Worm (Caenorhabditis elegans) whole organism, late embryonic: ENCODE measurements around the gene C45G9.8.

Experiments used
- C08G9.2 ChIP-seq: sonication (generic microtip); optimal IDR thresholded peaks from 2 replicates; lab custom pipeline; 2016; ENCODE audit warnings: mild to moderate bottlenecking, missing genetic modification characterization, moderate library complexity, missing compliant biosample characterization
- C38D4.7 ChIP-seq: fragments of 200-800 bp; sonication (Bioruptor generic); optimal IDR thresholded peaks from 2 replicates; lab custom pipeline; 2018; ENCODE audit warnings: mild to moderate bottlenecking, missing genetic modification characterization, moderate library complexity, missing compliant biosample characterization
- F13H6.1 ChIP-seq: sonication (generic microtip); optimal IDR thresholded peaks from 2 replicates; lab custom pipeline; 2016; ENCODE audit warnings: missing genetic modification characterization, missing compliant biosample characterization
- K02D7.2 ChIP-seq: sonication (generic microtip); optimal IDR thresholded peaks from 2 replicates; lab custom pipeline; 2017; ENCODE audit warnings: mild to moderate bottlenecking, missing genetic modification characterization, missing compliant biosample characterization
- ahr-1 ChIP-seq: sonication (generic microtip); optimal IDR thresholded peaks from 2 replicates; lab custom pipeline; 2016; ENCODE audit warnings: missing genetic modification characterization, missing compliant biosample characterization
- ama-1 ChIP-seq: fragments of 150-350 bp; optimal IDR thresholded peaks from 2 replicates; lab custom pipeline; 2014
- ceh-18 ChIP-seq: sonication (generic microtip); optimal IDR thresholded peaks from 2 replicates; lab custom pipeline; 2016; ENCODE audit warnings: missing genetic modification characterization, missing compliant biosample characterization
- ceh-19 ChIP-seq: fragments of 200-800 bp; sonication (Bioruptor generic); optimal IDR thresholded peaks from 2 replicates; lab custom pipeline; 2018; ENCODE audit warnings: mild to moderate bottlenecking, missing genetic modification characterization, missing compliant biosample characterization
- ceh-22 ChIP-seq: sonication (generic microtip); optimal IDR thresholded peaks from 2 replicates; lab custom pipeline; 2017; ENCODE audit warnings: missing biosample characterization, missing genetic modification characterization
- ceh-30 ChIP-seq: fragments of 150-350 bp; optimal IDR thresholded peaks from 2 replicates; lab custom pipeline; 2014; ENCODE audit warnings: missing biosample characterization, missing genetic modification characterization
- ceh-31 ChIP-seq: sonication (generic microtip); optimal IDR thresholded peaks from 2 replicates; lab custom pipeline; 2016; ENCODE audit warnings: missing genetic modification characterization, missing compliant biosample characterization
- ceh-34 ChIP-seq: sonication (generic microtip); optimal IDR thresholded peaks from 2 replicates; lab custom pipeline; 2016; ENCODE audit warnings: mild to moderate bottlenecking, missing genetic modification characterization, missing compliant biosample characterization
- ceh-48 ChIP-seq: sonication (generic microtip); optimal IDR thresholded peaks from 2 replicates; lab custom pipeline; 2016; ENCODE audit warnings: missing genetic modification characterization, inconsistent platforms, missing compliant biosample characterization
- ceh-6 ChIP-seq: fragments of 200-800 bp; sonication (Bioruptor generic); optimal IDR thresholded peaks from 2 replicates; lab custom pipeline; 2018; ENCODE audit warnings: mild to moderate bottlenecking, missing genetic modification characterization, missing compliant biosample characterization
- ceh-9 ChIP-seq: sonication (generic microtip); optimal IDR thresholded peaks from 2 replicates; lab custom pipeline; 2016; ENCODE audit warnings: mild to moderate bottlenecking, missing genetic modification characterization, inconsistent platforms, missing compliant biosample characterization
- che-1 ChIP-seq: sonication (generic microtip); optimal IDR thresholded peaks from 2 replicates; lab custom pipeline; 2016; ENCODE audit warnings: mild to moderate bottlenecking, missing genetic modification characterization, missing compliant biosample characterization
- dmd-4 ChIP-seq: sonication (generic microtip); optimal IDR thresholded peaks from 2 replicates; lab custom pipeline; 2016; ENCODE audit warnings: borderline replicate concordance, missing genetic modification characterization, missing compliant biosample characterization
- elt-2 ChIP-seq: sonication (generic microtip); optimal IDR thresholded peaks from 2 replicates; lab custom pipeline; 2016; ENCODE audit warnings: missing genetic modification reagents, missing genetic modification characterization, missing compliant biosample characterization
- eyg-1 ChIP-seq: sonication (generic microtip); optimal IDR thresholded peaks from 2 replicates; lab custom pipeline; 2016; ENCODE audit warnings: missing genotype, missing genetic modification characterization, missing compliant biosample characterization
- fkh-10 ChIP-seq: fragments of 150-350 bp; optimal IDR thresholded peaks from 2 replicates; lab custom pipeline; 2014; ENCODE audit warnings: missing biosample characterization, missing genetic modification reagents, missing genetic modification characterization
- hlh-15 ChIP-seq: sonication (generic microtip); optimal IDR thresholded peaks from 2 replicates; lab custom pipeline; 2016; ENCODE audit warnings: missing genetic modification characterization, missing compliant biosample characterization
- hlh-6 ChIP-seq: sonication (generic microtip); optimal IDR thresholded peaks from 2 replicates; lab custom pipeline; 2016; ENCODE audit warnings: missing genotype, missing genetic modification characterization, missing compliant biosample characterization
- hlh-8 ChIP-seq: sonication (generic microtip); optimal IDR thresholded peaks from 2 replicates; lab custom pipeline; 2016; ENCODE audit warnings: missing genotype, missing genetic modification characterization, missing compliant biosample characterization
- lin-11 ChIP-seq: fragments of 200-800 bp; sonication (Bioruptor generic); optimal IDR thresholded peaks from 2 replicates; lab custom pipeline; 2018; ENCODE audit warnings: mild to moderate bottlenecking, missing genetic modification characterization, missing compliant biosample characterization
- madf-2 ChIP-seq: sonication (generic microtip); optimal IDR thresholded peaks from 2 replicates; lab custom pipeline; 2017; ENCODE audit warnings: missing genetic modification characterization, missing compliant biosample characterization
- nhr-11 ChIP-seq: fragments of 150-350 bp; optimal IDR thresholded peaks from 2 replicates; lab custom pipeline; 2014; ENCODE audit warnings: missing biosample characterization, missing genetic modification characterization
- nhr-232 ChIP-seq: sonication (generic microtip); optimal IDR thresholded peaks from 2 replicates; lab custom pipeline; 2016; ENCODE audit warnings: missing genetic modification characterization, missing compliant biosample characterization
- npax-4 ChIP-seq: sonication (generic microtip); optimal IDR thresholded peaks from 2 replicates; lab custom pipeline; 2016; ENCODE audit warnings: missing genetic modification characterization, missing compliant biosample characterization
- pat-9 ChIP-seq: fragments of 200-800 bp; sonication (Bioruptor generic); optimal IDR thresholded peaks from 2 replicates; lab custom pipeline; 2018; ENCODE audit warnings: mild to moderate bottlenecking, missing genetic modification characterization, moderate library complexity, missing compliant biosample characterization
- pha-2 ChIP-seq: sonication (generic microtip); optimal IDR thresholded peaks from 2 replicates; lab custom pipeline; 2017; ENCODE audit warnings: mild to moderate bottlenecking, missing genetic modification characterization, missing compliant biosample characterization
- pha-4 ChIP-seq: fragments of 150-350 bp; optimal IDR thresholded peaks from 2 replicates; lab custom pipeline; 2018; ENCODE audit warnings: missing biosample characterization, missing genetic modification reagents, missing genetic modification characterization
- pqm-1 ChIP-seq: sonication (generic microtip); optimal IDR thresholded peaks from 2 replicates; lab custom pipeline; 2016; ENCODE audit warnings: missing genetic modification characterization, missing compliant biosample characterization
- pros-1 ChIP-seq: fragments of 150-350 bp; optimal IDR thresholded peaks from 2 replicates; lab custom pipeline; 2014; ENCODE audit warnings: missing biosample characterization, missing genetic modification reagents, missing genetic modification characterization
- ref-2 ChIP-seq: sonication (generic microtip); optimal IDR thresholded peaks from 2 replicates; lab custom pipeline; 2016; ENCODE audit warnings: missing genetic modification characterization, missing compliant biosample characterization
- rnt-1 ChIP-seq: sonication (generic microtip); optimal IDR thresholded peaks from 2 replicates; lab custom pipeline; 2016; ENCODE audit warnings: missing genetic modification characterization, missing compliant biosample characterization
- sdc-2 ChIP-seq: sonication (generic microtip); optimal IDR thresholded peaks from 2 replicates; lab custom pipeline; 2016; ENCODE audit warnings: missing genotype, missing genetic modification characterization, missing compliant biosample characterization
- sox-4 ChIP-seq: sonication (generic microtip); optimal IDR thresholded peaks from 2 replicates; lab custom pipeline; 2017; ENCODE audit warnings: mild to moderate bottlenecking, missing genetic modification characterization, inconsistent platforms, missing compliant biosample characterization
- syd-9 ChIP-seq: sonication (generic microtip); optimal IDR thresholded peaks from 2 replicates; lab custom pipeline; 2016; ENCODE audit warnings: mild to moderate bottlenecking, missing genetic modification characterization, moderate library complexity, missing compliant biosample characterization
- tbx-2 ChIP-seq: sonication (generic microtip); optimal IDR thresholded peaks from 2 replicates; lab custom pipeline; 2016; ENCODE audit warnings: missing genetic modification characterization, missing compliant biosample characterization
- tbx-7 ChIP-seq: sonication (generic microtip); optimal IDR thresholded peaks from 2 replicates; lab custom pipeline; 2016; ENCODE audit warnings: missing genotype, missing genetic modification characterization, missing compliant biosample characterization
- ttx-3 ChIP-seq: sonication (generic microtip); optimal IDR thresholded peaks from 2 replicates; lab custom pipeline; 2016; ENCODE audit warnings: missing genetic modification reagents, missing genetic modification characterization, missing compliant biosample characterization
- unc-3 ChIP-seq, 2 experiments: fragments of 200-800 bp in 1 of 2; sonication (Bioruptor generic) in 1 of 2; sonication (generic microtip) in 1 of 2; conservative IDR thresholded peaks in 1 of 2; optimal IDR thresholded peaks in 1 of 2; 2 replicates each; pipeline versions ENCODE4 v1.3.6 to Lab custom; 2016 to 2022; ENCODE audit warnings: missing compliant biosample characterization in 2 of 2, missing genetic modification characterization in 2 of 2, missing genetic modification reagents in 1 of 2
- unc-55 ChIP-seq: sonication (generic microtip); optimal IDR thresholded peaks from 2 replicates; lab custom pipeline; 2017; ENCODE audit warnings: missing biosample characterization, missing genetic modification reagents, missing genetic modification characterization
- zip-5 ChIP-seq: sonication (generic microtip); optimal IDR thresholded peaks from 2 replicates; lab custom pipeline; 2016; ENCODE audit warnings: missing genetic modification characterization, missing compliant biosample characterization
- ztf-16 ChIP-seq: sonication (generic microtip); optimal IDR thresholded peaks from 2 replicates; lab custom pipeline; 2017; ENCODE audit warnings: missing genetic modification characterization, missing compliant biosample characterization

C45G9.8 gene

DNA sequence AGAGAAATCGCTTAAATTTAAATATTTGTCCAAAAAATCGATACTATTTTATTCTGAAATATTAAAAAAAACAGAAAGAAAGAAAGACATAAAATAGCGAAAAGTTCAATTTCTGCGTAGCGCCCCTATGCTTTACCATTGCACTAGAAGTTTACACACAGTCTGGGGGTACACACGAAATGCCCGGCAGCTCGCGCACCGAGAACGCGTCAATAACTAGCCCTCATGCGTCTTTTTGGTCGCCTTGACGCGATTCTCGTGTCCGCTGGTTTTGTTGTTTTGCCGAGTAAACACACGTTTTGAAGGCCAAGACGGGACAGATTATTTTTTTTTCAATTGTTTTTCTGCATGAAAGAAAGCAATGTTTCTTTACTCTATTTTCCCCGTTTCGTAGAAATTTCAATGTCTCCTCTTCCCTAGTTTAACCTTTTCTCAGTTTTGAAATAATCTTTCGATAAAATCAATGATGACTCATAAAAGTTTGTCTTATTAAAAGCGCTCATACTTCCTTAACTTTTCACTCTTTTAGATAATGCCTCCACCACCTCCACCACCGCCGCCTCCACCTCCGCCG is 35.2 kb downstream of the C45G9.8 start, which contains the start of gene wip-1 (continued):
- peak; percentile 69 for TF ChIP-seq ceh-48 (tag; lab: Kevin White, UChicago)
- peak; percentile 44 for TF ChIP-seq ceh-19 (GFP tag; lab: Kevin White, UChicago)
- peak; percentile 51 for TF ChIP-seq tbx-7 (tag; lab: Kevin White, UChicago)
- TF ChIP-seq ttx-3 (tag; lab: Kevin White, UChicago): peak; percentile 58
- peak; percentile 72 for TF ChIP-seq hlh-6 (tag; lab: Kevin White, UChicago)
- peak; percentile 31 for TF ChIP-seq sox-4 (tag; lab: Kevin White, UChicago)
- no peak for TF ChIP-seq nhr-11 (tag; lab: Kevin White, UChicago)
- peak; percentile 84 for TF ChIP-seq ztf-16 (tag; lab: Kevin White, UChicago)
- peak; percentile 2 for TF ChIP-seq hlh-15
- peak; percentile 40 for TF ChIP-seq eyg-1 (tag; lab: Kevin White, UChicago)
- peak; percentile 66 for TF ChIP-seq C08G9.2
- TF ChIP-seq zip-5 (tag; lab: Kevin White, UChicago): peak; percentile 41
- peak; percentile 30 for TF ChIP-seq C38D4.7 (GFP tag; lab: Kevin White, UChicago)
- peak; percentile 73 for TF ChIP-seq ceh-6 (GFP tag; lab: Kevin White, UChicago)
- no peak for TF ChIP-seq lin-11
- TF ChIP-seq ceh-30 (tag; lab: Kevin White, UChicago): peak; percentile 77
- TF ChIP-seq ama-1 (lab: Kevin White, UChicago): no peak
- TF ChIP-seq rnt-1 (tag; lab: Kevin White, UChicago): peak; percentile 92
- TF ChIP-seq F13H6.1 (tag; lab: Kevin White, UChicago): peak; percentile 80
- peak; percentile 78 for TF ChIP-seq syd-9 (tag; lab: Kevin White, UChicago)
- peak; percentile 15 for TF ChIP-seq dmd-4 (tag; lab: Kevin White, UChicago)
- peak; percentile 88 for TF ChIP-seq ref-2 (tag; lab: Kevin White, UChicago)
- no peak for TF ChIP-seq K02D7.2 (tag; lab: Kevin White, UChicago)
- peak; percentile 72 for TF ChIP-seq pqm-1 (tag; lab: Kevin White, UChicago)
- TF ChIP-seq ceh-9 (tag; lab: Kevin White, UChicago): no peak
- peak; percentile 96 for TF ChIP-seq tbx-2 (tag; lab: Kevin White, UChicago)
- peak; percentile 85 for TF ChIP-seq pat-9 (tag; lab: Kevin White, UChicago)
- peak; percentile 49 for TF ChIP-seq hlh-8 (tag; lab: Kevin White, UChicago)
- TF ChIP-seq ceh-18 (tag; lab: Kevin White, UChicago): peak; percentile 96
- no peak for TF ChIP-seq npax-4 (tag; lab: Kevin White, UChicago)
- TF ChIP-seq ceh-31: peak; percentile 91
- peak; percentile 94 for TF ChIP-seq ceh-34 (tag; lab: Kevin White, UChicago)
- no peak for TF ChIP-seq fkh-10
- peak; percentile 56 for TF ChIP-seq che-1 (tag; lab: Kevin White, UChicago)
- TF ChIP-seq pros-1 (tag; lab: Kevin White, UChicago): no peak
- TF ChIP-seq ahr-1: peak; percentile 32
- TF ChIP-seq unc-3 (GFP tag; conservative IDR thresholded peaks at IDR 0.05; lab: Robert Waterston, UW): 0 out of 2 replicates have a peak, but pooled peaks have one; percentile 51
- peak; percentile 71 for TF ChIP-seq unc-3 (tag; optimal IDR thresholded peaks at IDR 0.05; lab: Kevin White, UChicago)
- no peak for TF ChIP-seq ceh-22 (tag; lab: Kevin White, UChicago)
- TF ChIP-seq, all 69 proteins: peak for 51

DNA sequence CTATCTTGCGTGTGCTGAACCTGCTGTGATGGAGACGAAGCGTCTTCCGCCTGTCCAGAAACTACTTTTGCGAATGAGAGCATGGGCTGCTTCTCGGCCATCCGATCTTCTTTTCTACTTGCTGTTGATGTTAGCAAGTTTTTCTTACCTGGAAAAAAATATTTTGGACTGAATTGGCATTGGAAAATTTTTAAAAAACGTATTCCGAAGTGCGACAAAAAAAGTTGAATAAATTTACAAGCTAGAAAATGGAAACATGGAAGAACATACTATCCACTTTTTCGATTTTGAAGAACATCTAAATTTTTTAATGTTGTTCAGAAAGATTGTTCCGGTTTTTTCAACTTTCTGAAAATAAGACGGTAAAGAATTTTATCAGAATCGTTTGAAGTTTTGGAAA is 35.9 kb downstream of the C45G9.8 start, which contains the start of gene larp-1:
TSS of gene larp-1 (minus strand) at position 101 of the 400 bp plus-strand sequence.
- TF ChIP-seq madf-2 (tag; lab: Kevin White, UChicago): no peak
- TF ChIP-seq unc-55: no peak
- no peak for TF ChIP-seq ref-2 (tag; lab: Kevin White, UChicago)
- TF ChIP-seq pha-4 (tag; lab: Kevin White, UChicago): no peak
- no peak for TF ChIP-seq sdc-2 (tag; lab: Kevin White, UChicago)
- no peak for TF ChIP-seq eyg-1 (tag; lab: Kevin White, UChicago)
- TF ChIP-seq ceh-19 (GFP tag; lab: Kevin White, UChicago): no peak
- TF ChIP-seq elt-2 (tag; lab: Kevin White, UChicago): no peak
- TF ChIP-seq pat-9 (tag; lab: Kevin White, UChicago): no peak
- TF ChIP-seq npax-4 (tag; lab: Kevin White, UChicago): no peak
- no peak for TF ChIP-seq nhr-232 (tag; lab: Kevin White, UChicago)
- no peak for TF ChIP-seq dmd-4 (tag; lab: Kevin White, UChicago)
- no peak for TF ChIP-seq ztf-16 (tag; lab: Kevin White, UChicago)
- TF ChIP-seq nhr-11 (tag; lab: Kevin White, UChicago): no peak
- TF ChIP-seq pqm-1 (tag; lab: Kevin White, UChicago): no peak
- no peak for TF ChIP-seq pha-2 (tag; lab: Kevin White, UChicago)
- TF ChIP-seq F13H6.1 (tag; lab: Kevin White, UChicago): no peak
- TF ChIP-seq ceh-6 (GFP tag; lab: Kevin White, UChicago): no peak
- TF ChIP-seq che-1 (tag; lab: Kevin White, UChicago): no peak
